Fruit fly (Drosophila melanogaster): Measurements from ENCODE around the gene CG4360.

The CG4360 gene

dm6 chr3R:20312838-20313237, 15.0 kb downstream of the CG4360 start (continued):
- TF ChIP-seq CG12071 (GFP tag; optimal IDR thresholded peaks at IDR 0.05) = peak; percentile 51
- peak; percentile 22 for TF ChIP-seq CG10274 (GFP tag; optimal IDR thresholded peaks at IDR 0.05)
- peak; percentile 54 for TF ChIP-seq phol (tag; optimal IDR thresholded peaks at IDR 0.05)
- no peak for TF ChIP-seq vfl (GFP tag; optimal IDR thresholded peaks at IDR 0.05)
- TF ChIP-seq slbo (GFP tag; IDR thresholded peaks at IDR 0.05) = peak; percentile 37; the same call in 1 of the 2 replicates
- no peak for TF ChIP-seq bbx (GFP tag; IDR thresholded peaks at IDR 0.05; ENCODE audit: partially characterized antibody)
- TF ChIP-seq CG14050 (GFP tag; IDR thresholded peaks at IDR 0.05) = 0 out of 3 replicates have a peak, but pooled peaks have one; percentile 16
- peak; percentile 20; the same call in 1 of the 2 replicates for TF ChIP-seq CG6689 (GFP tag; IDR thresholded peaks at IDR 0.05)
- peak; percentile 5; the same call in 1 of the 2 replicates for TF ChIP-seq CG14014 (GFP tag; IDR thresholded peaks at IDR 0.05)
- no peak for TF ChIP-seq CG11093 (GFP tag; IDR thresholded peaks at IDR 0.05)
- TF ChIP-seq sens (GFP tag) = peak; percentile 62
- TF ChIP-seq CG6654 (GFP tag; optimal IDR thresholded peaks at IDR 0.05) = peak; percentile 40
- no peak for TF ChIP-seq cato (GFP tag; optimal IDR thresholded peaks at IDR 0.05; ENCODE audit: borderline replicate concordance)
- TF ChIP-seq CG33213 (GFP tag; optimal IDR thresholded peaks at IDR 0.05) = peak; percentile 30
- peak; percentile 64 for TF ChIP-seq CG10147 (GFP tag; optimal IDR thresholded peaks at IDR 0.05)
- no peak for TF ChIP-seq CG2202 (tag; optimal IDR thresholded peaks at IDR 0.05)
- no peak for TF ChIP-seq cad (GFP tag; optimal IDR thresholded peaks at IDR 0.05)
- TF ChIP-seq CG6813 (GFP tag; optimal IDR thresholded peaks at IDR 0.05) = peak; percentile 23
- peak; percentile 63 for TF ChIP-seq CG11695 (GFP tag; IDR thresholded peaks at IDR 0.05)
- TF ChIP-seq lov (optimal IDR thresholded peaks at IDR 0.05) = no peak
- TF ChIP-seq lov (GFP tag; IDR thresholded peaks at IDR 0.05) = no peak
- peak; percentile 41 for TF ChIP-seq CG2120 (GFP tag; optimal IDR thresholded peaks at IDR 0.05)
- TF ChIP-seq ato (GFP tag; IDR thresholded peaks at IDR 0.05; ENCODE audit: partially characterized antibody) = no peak
- peak; percentile 39 for TF ChIP-seq gro (GFP tag; optimal IDR thresholded peaks at IDR 0.05)
- peak; percentile 16 for TF ChIP-seq CTCF (GFP tag; optimal IDR thresholded peaks at IDR 0.05)
- peak; percentile 80 for TF ChIP-seq Meics (GFP tag; optimal IDR thresholded peaks at IDR 0.05)
- TF ChIP-seq Rfx (GFP tag; IDR thresholded peaks at IDR 0.05) = no peak
- peak; percentile 29 for TF ChIP-seq cwo (GFP tag; optimal IDR thresholded peaks at IDR 0.05)
- no peak for TF ChIP-seq CG15073 (GFP tag; optimal IDR thresholded peaks at IDR 0.05)
- TF ChIP-seq Hand (GFP tag; optimal IDR thresholded peaks at IDR 0.05) = no peak
- TF ChIP-seq B-H1 (GFP tag; IDR thresholded peaks at IDR 0.05) = no peak
- peak in 1 of 2 experiments; percentile 7 for TF ChIP-seq Hr51 (GFP tag; optimal IDR thresholded peaks at IDR 0.05)
- TF ChIP-seq fd96Cb (tag; optimal IDR thresholded peaks at IDR 0.05) = peak; percentile 24
- peak; percentile 70 for TF ChIP-seq Max (GFP tag; optimal IDR thresholded peaks at IDR 0.05)
- peak; percentile 20 for TF ChIP-seq CG18476 (GFP tag; optimal IDR thresholded peaks at IDR 0.05)
- TF ChIP-seq HLH54F (GFP tag; optimal IDR thresholded peaks at IDR 0.05) = no peak
- no peak for TF ChIP-seq Sin3A (optimal IDR thresholded peaks at IDR 0.05)
- no peak for TF ChIP-seq CG10209 (GFP tag; optimal IDR thresholded peaks at IDR 0.05)
- 0 out of 3 replicates have a peak, but pooled peaks have one; percentile 27 for TF ChIP-seq CG11456 (GFP tag; IDR thresholded peaks at IDR 0.05)
- no peak for TF ChIP-seq row (GFP tag; IDR thresholded peaks at IDR 0.05)
- 0 out of 3 replicates have a peak, but pooled peaks have one; percentile 48 for TF ChIP-seq Dbx (GFP tag; IDR thresholded peaks at IDR 0.05)
- peak; percentile 85 for TF ChIP-seq Drgx (GFP tag; IDR thresholded peaks at IDR 0.05)
- peak; percentile 13 for TF ChIP-seq Ravus (GFP tag; IDR thresholded peaks at IDR 0.05)
- no peak for TF ChIP-seq insv (GFP tag; optimal IDR thresholded peaks at IDR 0.05)
- TF ChIP-seq MTF-1 (GFP tag; optimal IDR thresholded peaks at IDR 0.05; ENCODE audit: borderline replicate concordance) = no peak
- TF ChIP-seq CG16815 (GFP tag; optimal IDR thresholded peaks at IDR 0.05) = no peak
- TF ChIP-seq zfh2 (GFP tag; optimal IDR thresholded peaks at IDR 0.05) = no peak
- TF ChIP-seq ind (GFP tag; optimal IDR thresholded peaks at IDR 0.05) = peak; percentile 44
- TF ChIP-seq en (GFP tag; optimal IDR thresholded peaks at IDR 0.05) = no peak
- peak; percentile 54 for TF ChIP-seq CG2678 (tag; optimal IDR thresholded peaks at IDR 0.05)
- TF ChIP-seq CG30403 (GFP tag; optimal IDR thresholded peaks at IDR 0.05) = peak; percentile 24
- TF ChIP-seq CG8388 (GFP tag; optimal IDR thresholded peaks at IDR 0.05) = no peak

Measured in whole organism, embryonic.